Fruit fly (Drosophila melanogaster): ENCODE results near the gene promL.
A peak's percentile ranks its signal among the peaks of the same experiment; 100 is the strongest.

promL gene

dm6 chr3L:3106146-3106545 lies 21.4 kb downstream of the promL start (continued):
- no peak for TF ChIP-seq Smox (GFP tag; optimal IDR thresholded peaks at IDR 0.05)
- TF ChIP-seq CG6854 (GFP tag; optimal IDR thresholded peaks at IDR 0.05), result no peak
- TF ChIP-seq achi (GFP tag; optimal IDR thresholded peaks at IDR 0.05), result peak; percentile 28
- no peak for TF ChIP-seq CG34406 (GFP tag; optimal IDR thresholded peaks at IDR 0.05)
- 0 out of 3 replicates have a peak, but pooled peaks have one; percentile 26 for TF ChIP-seq CG6163 (GFP tag; IDR thresholded peaks at IDR 0.05)
- no peak for TF ChIP-seq topi (GFP tag; optimal IDR thresholded peaks at IDR 0.05)
- peak; percentile 37 for TF ChIP-seq net (GFP tag; optimal IDR thresholded peaks at IDR 0.05)
- TF ChIP-seq CG11762 (GFP tag; optimal IDR thresholded peaks at IDR 0.05; ENCODE audit: insufficient read depth), result peak; percentile 36
- TF ChIP-seq salr (GFP tag; optimal IDR thresholded peaks at IDR 0.05), result peak in 1 of 2 experiments; percentile 18
- TF ChIP-seq dsx (GFP tag; optimal IDR thresholded peaks at IDR 0.05; ENCODE audit: poor library complexity, severe bottlenecking), result peak; percentile 63
- no peak for TF ChIP-seq CG6792 (GFP tag; optimal IDR thresholded peaks at IDR 0.05)
- peak; percentile 33 for TF ChIP-seq CG4318 (GFP tag; optimal IDR thresholded peaks at IDR 0.05)
- peak; percentile 62 for TF ChIP-seq Ets96B (tag; optimal IDR thresholded peaks at IDR 0.05)
- TF ChIP-seq fkh (GFP tag; optimal IDR thresholded peaks at IDR 0.05), result no peak
- TF ChIP-seq spab (GFP tag; optimal IDR thresholded peaks at IDR 0.05), result peak; percentile 67
- no peak for TF ChIP-seq esn (GFP tag; optimal IDR thresholded peaks at IDR 0.05)
- TF ChIP-seq eg (GFP tag; IDR thresholded peaks at IDR 0.05), result peak; percentile 10; the same call in 1 of the 3 replicates
- no peak for TF ChIP-seq lz (GFP tag; optimal IDR thresholded peaks at IDR 0.05)
- TF ChIP-seq CG31627 (GFP tag; optimal IDR thresholded peaks at IDR 0.05), result no peak
- no peak for TF ChIP-seq Ets21C (GFP tag; optimal IDR thresholded peaks at IDR 0.05)
- peak; percentile 33 for TF ChIP-seq Eip75B (GFP tag; optimal IDR thresholded peaks at IDR 0.05)
- no peak for TF ChIP-seq CG7368 (GFP tag; optimal IDR thresholded peaks at IDR 0.05)
- TF ChIP-seq CG6808 (GFP tag; optimal IDR thresholded peaks at IDR 0.05), result peak; percentile 71
- no peak for TF ChIP-seq CG6276 (GFP tag; optimal IDR thresholded peaks at IDR 0.05)
- TF ChIP-seq dac (GFP tag; optimal IDR thresholded peaks at IDR 0.05), result no peak
- TF ChIP-seq CG3919 (GFP tag; optimal IDR thresholded peaks at IDR 0.05), result peak; percentile 1

dm6 chr3L:3105531-3105930 lies 22.0 kb downstream of the promL start:
- no peak for TF ChIP-seq salr (GFP tag; optimal IDR thresholded peaks at IDR 0.05)
- TF ChIP-seq topi (GFP tag; optimal IDR thresholded peaks at IDR 0.05), result no peak
- TF ChIP-seq eg (GFP tag; IDR thresholded peaks at IDR 0.05), result peak; percentile 34; the same call in 1 of the 3 replicates
- TF ChIP-seq net (GFP tag; optimal IDR thresholded peaks at IDR 0.05), result no peak
- no peak for TF ChIP-seq CG6854 (GFP tag; optimal IDR thresholded peaks at IDR 0.05)
- no peak for TF ChIP-seq CG8632 (GFP tag; optimal IDR thresholded peaks at IDR 0.05)
- 0 out of 3 replicates have a peak, but pooled peaks have one; percentile 30 for TF ChIP-seq CG6163 (GFP tag; IDR thresholded peaks at IDR 0.05)
- no peak for TF ChIP-seq Eip75B (GFP tag; optimal IDR thresholded peaks at IDR 0.05)
- TF ChIP-seq CG1621 (tag; optimal IDR thresholded peaks at IDR 0.05), result no peak
- peak; percentile 58 for TF ChIP-seq CG6276 (GFP tag; optimal IDR thresholded peaks at IDR 0.05)
- no peak for TF ChIP-seq lz (GFP tag; optimal IDR thresholded peaks at IDR 0.05)
- TF ChIP-seq Hr39 (GFP tag; optimal IDR thresholded peaks at IDR 0.05), result no peak
- peak; percentile 53; the same call in 1 of the 3 replicates for TF ChIP-seq CG8119 (GFP tag; IDR thresholded peaks at IDR 0.05)

- TF ChIP-seq Smox (GFP tag; optimal IDR thresholded peaks at IDR 0.05) (no peak), CG1621 (tag; optimal IDR thresholded peaks at IDR 0.05) (no peak), Sox102F (GFP tag; optimal IDR thresholded peaks at IDR 0.05) (no peak)
Measured at dm6 chr3L:3102506-3103023, 25.0 kb downstream of the promL start.

- TF ChIP-seq OdsH (GFP tag; optimal IDR thresholded peaks at IDR 0.05), result no peak
- TF ChIP-seq CG6808 (GFP tag; optimal IDR thresholded peaks at IDR 0.05), result peak; percentile 35
- TF ChIP-seq CG8119 (GFP tag; IDR thresholded peaks at IDR 0.05), result no peak
- TF ChIP-seq dsx (GFP tag; optimal IDR thresholded peaks at IDR 0.05; ENCODE audit: poor library complexity, severe bottlenecking), result no peak
- peak; percentile 31 for TF ChIP-seq CG10669 (GFP tag; optimal IDR thresholded peaks at IDR 0.05)
- TF ChIP-seq CG6792 (GFP tag; optimal IDR thresholded peaks at IDR 0.05), result no peak
Measured at dm6 chr3L:3101157-3101556, 26.4 kb downstream of the promL start.
